Fruit fly (Drosophila melanogaster): Measurements from ENCODE around the gene dgt1.

dm6 chr3R:29876232-29876631 is 18.9 kb upstream of the dgt1 start:
- TF ChIP-seq toe (GFP tag; optimal IDR thresholded peaks at IDR 0.05) (no peak), CG12768 (GFP tag; optimal IDR thresholded peaks at IDR 0.05) (no peak), cic (GFP tag; optimal IDR thresholded peaks at IDR 0.05) (no peak)

All from whole organism, adult.